Fruit fly (Drosophila melanogaster): ENCODE results near the gene Spase25.

DNA sequence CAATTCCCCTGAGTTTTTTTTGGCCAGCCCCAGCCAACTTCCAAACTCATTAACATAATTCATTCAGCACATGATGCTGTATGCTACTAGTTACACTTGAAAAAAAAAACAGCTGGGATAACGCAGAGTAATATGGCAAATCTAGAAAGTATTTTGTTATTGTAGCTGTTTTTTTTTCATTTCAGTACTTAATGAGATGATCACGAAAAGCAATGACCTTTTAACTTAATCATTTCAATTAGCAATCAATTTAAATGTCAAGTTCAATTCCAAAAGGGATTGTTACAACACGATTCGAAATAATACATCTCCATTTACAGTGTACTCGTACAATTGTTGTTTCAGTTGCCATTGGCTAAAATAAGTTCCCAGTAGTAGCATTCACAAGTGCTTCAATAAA lies 34.6 kb upstream of the Spase25 start:
- TF ChIP-seq EcR (GFP tag; optimal IDR thresholded peaks at IDR 0.05) (no peak), psq (optimal IDR thresholded peaks at IDR 0.05) (no peak), usp (GFP tag; optimal IDR thresholded peaks at IDR 0.05) (no peak), pan (optimal IDR thresholded peaks at IDR 0.05) (no peak)
